Fruit fly (Drosophila melanogaster) whole organism, embryonic: ENCODE results near the gene Nsun5.

Experiments used
- CG10274 ChIP-seq: fragments of 200-800 bp; sonication (Bioruptor generic); optimal IDR thresholded peaks from 3 replicates; lab custom pipeline; 2017; ENCODE audit warnings: missing biosample characterization, mild to moderate bottlenecking, missing genetic modification characterization
- CG11695 ChIP-seq: fragments of 200-800 bp; sonication (Bioruptor generic); IDR thresholded peaks from 3 replicates; pipeline ENCODE4 v1.3.6; 2022; ENCODE audit warnings: missing biosample characterization, missing genetic modification characterization
- CG11696 ChIP-seq: fragments of 200-800 bp; sonication (Bioruptor generic); IDR thresholded peaks from 2 replicates; pipeline ENCODE4 v1.3.6; 2022; ENCODE audit warnings: missing biosample characterization, missing genetic modification characterization
- CG12155 ChIP-seq: fragments of 200-800 bp; sonication (Bioruptor generic); optimal IDR thresholded peaks from 3 replicates; lab custom pipeline; 2016; ENCODE audit warnings: missing biosample characterization, missing genetic modification characterization
- CG12299 ChIP-seq: fragments of 200-800 bp; sonication (Bioruptor generic); optimal IDR thresholded peaks from 2 replicates; lab custom pipeline; 2018; ENCODE audit warnings: missing biosample characterization, mild to moderate bottlenecking, missing genetic modification characterization
- CG1602 ChIP-seq: fragments of 200-800 bp; sonication (Bioruptor generic); optimal IDR thresholded peaks from 3 replicates; lab custom pipeline; 2016; ENCODE audit warnings: missing biosample characterization, missing genetic modification characterization
- CG16779 ChIP-seq: fragments of 200-800 bp; sonication (Bioruptor generic); IDR thresholded peaks from 2 replicates; pipeline ENCODE4 v1.3.6; 2022; ENCODE audit warnings: missing biosample characterization, missing genetic modification characterization
- CG18476 ChIP-seq: fragments of 200-800 bp; sonication (Bioruptor generic); optimal IDR thresholded peaks from 2 replicates; lab custom pipeline; 2016; ENCODE audit warnings: missing biosample characterization, mild to moderate bottlenecking, missing genetic modification characterization
- CG18599 ChIP-seq: fragments of 200-800 bp; sonication (Bioruptor generic); optimal IDR thresholded peaks from 3 replicates; lab custom pipeline; 2017; ENCODE audit warnings: missing biosample characterization, missing genetic modification characterization, mild to moderate bottlenecking, moderate library complexity, missing genetic modification reagents
- CG2129 ChIP-seq: fragments of 200-800 bp; sonication (Bioruptor generic); IDR thresholded peaks from 2 replicates; pipeline ENCODE4 v1.3.6; 2022; ENCODE audit warnings: missing biosample characterization, missing genetic modification characterization; ENCODE audit not compliant: partially characterized antibody
- CG2875 ChIP-seq: fragments of 200-800 bp; sonication (Bioruptor generic); optimal IDR thresholded peaks from 2 replicates; lab custom pipeline; 2017; ENCODE audit warnings: missing biosample characterization, mild to moderate bottlenecking, missing genetic modification characterization, missing genetic modification reagents
- CG31388 ChIP-seq: fragments of 200-800 bp; sonication (Bioruptor generic); optimal IDR thresholded peaks from 2 replicates; lab custom pipeline; 2016; ENCODE audit warnings: missing biosample characterization, missing genetic modification characterization
- CG3726 ChIP-seq: fragments of 200-800 bp; sonication (Bioruptor generic); IDR thresholded peaks from 3 replicates; pipeline ENCODE4, ENCODE4 v1.3.6; 2022; ENCODE audit warnings: missing biosample characterization, missing genetic modification characterization
- CG43689 ChIP-seq: fragments of 200-800 bp; sonication (Bioruptor generic); IDR thresholded peaks from 2 replicates; pipeline ENCODE4 v1.3.6; 2022; ENCODE audit warnings: missing biosample characterization, missing genetic modification characterization
- CG9727 ChIP-seq: fragments of 200-800 bp; sonication (Bioruptor generic); optimal IDR thresholded peaks from 3 replicates; lab custom pipeline; 2017; ENCODE audit warnings: missing biosample characterization, mild to moderate bottlenecking, missing genetic modification characterization
- D19B ChIP-seq: fragments of 200-800 bp; sonication (Bioruptor generic); optimal IDR thresholded peaks from 2 replicates; lab custom pipeline; 2017; ENCODE audit warnings: missing biosample characterization, mild to moderate bottlenecking, missing genetic modification characterization
- Dad ChIP-seq: fragments of 200-800 bp; sonication (Bioruptor generic); optimal IDR thresholded peaks from 3 replicates; lab custom pipeline; 2016; ENCODE audit warnings: missing biosample characterization, missing genetic modification characterization
- Dll ChIP-seq: fragments of 200-800 bp; sonication (Bioruptor generic); IDR thresholded peaks from 4 replicates; pipeline ENCODE4 v1.3.6; 2022; ENCODE audit warnings: missing biosample characterization, missing genetic modification characterization; ENCODE audit not compliant: partially characterized antibody
- Doc3 ChIP-seq: fragments of 200-800 bp; sonication (Bioruptor generic); IDR thresholded peaks from 3 replicates; pipeline ENCODE4 v1.3.6; 2022; ENCODE audit warnings: missing biosample characterization, missing genetic modification characterization; ENCODE audit not compliant: partially characterized antibody
- Dref ChIP-seq: fragments of 200-800 bp; sonication (Bioruptor generic); IDR thresholded peaks from 2 replicates; pipeline ENCODE4 v1.3.6; 2022; ENCODE audit warnings: missing biosample characterization, missing genetic modification characterization
- Elba2 ChIP-seq: fragments of 200-800 bp; sonication (Bioruptor generic); optimal IDR thresholded peaks from 3 replicates; lab custom pipeline; 2016; ENCODE audit warnings: missing biosample characterization, missing genetic modification characterization
- Mes4 ChIP-seq: fragments of 200-800 bp; sonication (Bioruptor generic); optimal IDR thresholded peaks from 2 replicates; lab custom pipeline; 2016; ENCODE audit warnings: missing biosample characterization, missing genetic modification characterization
- Mrtf ChIP-seq: fragments of 200-800 bp; sonication (Bioruptor generic); IDR thresholded peaks from 3 replicates; pipeline ENCODE4 v1.3.6; 2022; ENCODE audit warnings: missing biosample characterization, missing genetic modification characterization
- Nf-YB ChIP-seq: fragments of 200-800 bp; sonication (Bioruptor generic); optimal IDR thresholded peaks from 3 replicates; lab custom pipeline; 2019; ENCODE audit warnings: missing biosample characterization, mild to moderate bottlenecking, missing genetic modification characterization, moderate library complexity
- Nf-YC ChIP-seq: fragments of 200-800 bp; optimal IDR thresholded peaks from 3 replicates; lab custom pipeline; 2019; ENCODE audit warnings: missing biosample characterization, mild to moderate bottlenecking, missing genetic modification characterization, moderate library complexity
- PHDP ChIP-seq: fragments of 200-800 bp; sonication (Bioruptor generic); optimal IDR thresholded peaks from 3 replicates; lab custom pipeline; 2018; ENCODE audit warnings: missing biosample characterization, mild to moderate bottlenecking, missing genetic modification characterization, moderate library complexity
- Poxn ChIP-seq: fragments of 200-800 bp; sonication (Bioruptor generic); IDR thresholded peaks from 2 replicates; pipeline ENCODE4 v1.3.6; 2022; ENCODE audit warnings: missing biosample characterization, missing genetic modification characterization
- Sox102F ChIP-seq: fragments of 200-800 bp; sonication (Bioruptor generic); optimal IDR thresholded peaks from 2 replicates; lab custom pipeline; 2018; ENCODE audit warnings: missing biosample characterization, mild to moderate bottlenecking, missing genetic modification characterization, moderate library complexity
- Trl ChIP-seq, 3 experiments: fragments of >200 bp in 2 of 3; fragments of 200-800 bp in 1 of 3; sonication (Bioruptor generic) in 1 of 3; optimal IDR thresholded peaks; 2 replicates in 1 of 3; 3 replicates in 2 of 3; lab custom pipeline; 2016 to 2017; ENCODE audit warnings: missing biosample characterization in 1 of 3, missing genetic modification characterization in 1 of 3
- amos ChIP-seq: fragments of 200-800 bp; sonication (Bioruptor generic); IDR thresholded peaks from 2 replicates; pipeline ENCODE4 v1.3.6; 2022; ENCODE audit warnings: missing biosample characterization, missing genetic modification characterization; ENCODE audit not compliant: partially characterized antibody
- bab2 ChIP-seq: fragments of 200-800 bp; sonication (Bioruptor generic); optimal IDR thresholded peaks from 2 replicates; lab custom pipeline; 2016; ENCODE audit warnings: missing biosample characterization, missing genetic modification characterization
- bowl ChIP-seq: fragments of 200-800 bp; sonication (Bioruptor generic); IDR thresholded peaks from 2 replicates; pipeline ENCODE4 v1.3.6; 2022; ENCODE audit warnings: missing biosample characterization, missing genetic modification characterization
- croc ChIP-seq: fragments of 200-800 bp; sonication (Bioruptor generic); conservative IDR thresholded peaks from 3 replicates; pipeline ENCODE4 v1.3.6; 2022; ENCODE audit warnings: missing biosample characterization, missing genetic modification characterization
- dan ChIP-seq: fragments of 200-800 bp; sonication (Bioruptor generic); IDR thresholded peaks from 2 replicates; pipeline ENCODE4 v1.3.6; 2022; ENCODE audit warnings: missing biosample characterization, missing genetic modification characterization
- en ChIP-seq: fragments of 200-800 bp; sonication (Bioruptor generic); optimal IDR thresholded peaks from 2 replicates; lab custom pipeline; 2016; ENCODE audit warnings: missing biosample characterization, missing genetic modification characterization
- fd64A ChIP-seq: fragments of 200-800 bp; sonication (Bioruptor generic); optimal IDR thresholded peaks from 3 replicates; lab custom pipeline; 2018; ENCODE audit warnings: missing biosample characterization, mild to moderate bottlenecking, missing genetic modification characterization
- jumu ChIP-seq: fragments of 200-800 bp; sonication (Bioruptor generic); optimal IDR thresholded peaks from 3 replicates; lab custom pipeline; 2016; ENCODE audit warnings: missing biosample characterization, missing genetic modification characterization
- mld ChIP-seq: fragments of 200-800 bp; sonication (Bioruptor generic); IDR thresholded peaks from 3 replicates; pipeline ENCODE4 v1.3.6; 2022; ENCODE audit warnings: missing biosample characterization, missing genetic modification characterization; ENCODE audit not compliant: partially characterized antibody
- nerfin-1 ChIP-seq: fragments of 200-800 bp; sonication (Bioruptor generic); optimal IDR thresholded peaks from 3 replicates; lab custom pipeline; 2019; ENCODE audit warnings: missing biosample characterization, mild to moderate bottlenecking, missing genetic modification characterization, moderate library complexity
- pho ChIP-seq: fragments of 200-800 bp; sonication (Bioruptor generic); optimal IDR thresholded peaks from 2 replicates; lab custom pipeline; 2016; ENCODE audit warnings: missing biosample characterization, missing genetic modification characterization
- pum ChIP-seq: fragments of 200-800 bp; sonication (Bioruptor generic); optimal IDR thresholded peaks from 2 replicates; lab custom pipeline; 2016; ENCODE audit warnings: missing biosample characterization, missing genetic modification characterization
- ro ChIP-seq: fragments of 200-800 bp; sonication (Bioruptor generic); IDR thresholded peaks from 2 replicates; pipeline ENCODE4 v1.3.6; 2022; ENCODE audit warnings: missing biosample characterization, missing genetic modification characterization
- sim ChIP-seq: fragments of 200-800 bp; sonication (Bioruptor generic); IDR thresholded peaks from 2 replicates; pipeline ENCODE4 v1.3.6; 2022; ENCODE audit warnings: missing biosample characterization, missing genetic modification characterization
- sima ChIP-seq: fragments of 200-800 bp; sonication (Bioruptor generic); optimal IDR thresholded peaks from 2 replicates; lab custom pipeline; 2016; ENCODE audit warnings: missing biosample characterization, missing genetic modification characterization
- slbo ChIP-seq: fragments of 200-800 bp; sonication (Bioruptor generic); IDR thresholded peaks from 2 replicates; pipeline ENCODE4 v1.3.6; 2022; ENCODE audit warnings: missing biosample characterization, missing genetic modification characterization
- slp2 ChIP-seq: fragments of 200-800 bp; sonication (Bioruptor generic); optimal IDR thresholded peaks from 2 replicates; lab custom pipeline; 2016; ENCODE audit warnings: missing biosample characterization, missing genetic modification characterization
- vfl ChIP-seq: fragments of 200-800 bp; sonication (Bioruptor generic); optimal IDR thresholded peaks from 2 replicates; lab custom pipeline; 2016; ENCODE audit warnings: missing biosample characterization, missing genetic modification characterization
- vvl ChIP-seq: fragments of 200-800 bp; sonication (Bioruptor generic); IDR thresholded peaks from 2 replicates; pipeline ENCODE4 v1.3.6; 2022; ENCODE audit warnings: missing biosample characterization, missing genetic modification characterization
- z ChIP-seq: fragments of 200-800 bp; sonication (Bioruptor generic); IDR thresholded peaks from 3 replicates; pipeline ENCODE4 v1.3.6; 2022; ENCODE audit warnings: missing biosample characterization, missing genetic modification characterization
- zfh1 ChIP-seq: fragments of 200-800 bp; sonication (Bioruptor generic); IDR thresholded peaks from 3 replicates; pipeline ENCODE4 v1.3.6; 2022; ENCODE audit warnings: missing biosample characterization, missing genetic modification characterization

Gene Nsun5

DNA sequence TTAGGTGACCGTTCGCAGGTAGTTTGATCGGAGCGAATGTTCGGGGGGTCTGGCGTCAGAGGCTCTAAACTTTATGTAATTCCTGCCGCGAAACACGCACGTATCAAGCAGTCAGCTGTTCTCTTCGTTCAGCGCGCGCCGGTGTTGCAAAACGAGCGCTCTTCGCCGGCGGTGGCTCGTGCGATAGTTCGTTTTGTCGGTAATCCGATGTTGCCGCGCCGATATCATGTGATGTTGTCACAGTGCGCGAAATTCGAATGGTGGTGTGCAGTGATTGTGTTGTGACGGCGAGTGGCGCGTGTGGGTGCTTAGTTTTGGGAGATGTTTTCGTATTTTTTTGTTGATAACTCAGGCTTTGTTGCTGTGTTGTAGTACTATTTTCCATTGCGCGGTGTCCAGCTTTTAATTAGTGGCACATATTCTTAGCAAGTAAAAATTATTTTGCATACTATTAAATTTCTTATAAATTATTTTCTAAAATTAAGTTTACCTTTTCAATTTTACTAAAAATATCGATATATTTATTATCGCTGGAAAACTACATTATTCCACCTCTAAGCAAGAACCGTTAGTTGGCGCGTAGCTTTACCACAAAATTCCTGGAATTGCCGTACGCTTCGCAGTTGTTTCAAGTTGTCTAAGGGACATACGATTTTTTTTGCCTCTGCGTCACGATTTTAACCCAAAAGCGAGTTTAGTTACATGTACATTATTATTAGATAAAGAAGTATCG lies 5.3 kb downstream of the Nsun5 start, which contains the start of gene nanos:
Gene nanos, plus strand, starts transcription at position 569 of the 733 bp plus-strand sequence.
- TF ChIP-seq CG12299: no peak
- peak; percentile 14 for TF ChIP-seq nerfin-1
- TF ChIP-seq CG2875 (GFP tag; lab: Kevin White, UChicago): no peak
- TF ChIP-seq amos (GFP tag; lab: Robert Waterston, UW): peak; percentile 100
- no peak for TF ChIP-seq Sox102F (GFP tag; lab: Kevin White, UChicago)
- TF ChIP-seq bowl (GFP tag; lab: Robert Waterston, UW): no peak
- TF ChIP-seq bab2 (GFP tag; lab: Kevin White, UChicago): no peak
- TF ChIP-seq Mrtf (GFP tag; lab: Robert Waterston, UW): peak; percentile 50; the same call in 2 of the 3 replicates
- TF ChIP-seq CG3726 (GFP tag; lab: Robert Waterston, UW): 0 out of 3 replicates have a peak, but pooled peaks have one; percentile 6
- TF ChIP-seq CG12155: peak; percentile 52
- TF ChIP-seq Dad (GFP tag; lab: Kevin White, UChicago): peak; percentile 80
- TF ChIP-seq CG2129 (GFP tag; lab: Robert Waterston, UW): peak; percentile 92
- TF ChIP-seq slbo (GFP tag; lab: Robert Waterston, UW): peak; percentile 86
- TF ChIP-seq Nf-YC (tag; lab: Kevin White, UChicago): peak; percentile 56
- TF ChIP-seq CG10274 (GFP tag; lab: Kevin White, UChicago): no peak
- TF ChIP-seq Dll: peak; percentile 98
- TF ChIP-seq D19B (GFP tag; lab: Kevin White, UChicago): no peak
- TF ChIP-seq en (GFP tag; lab: Kevin White, UChicago): peak; percentile 21
- peak; percentile 66 for TF ChIP-seq vvl (GFP tag; lab: Robert Waterston, UW)
- peak; percentile 56 for TF ChIP-seq CG18599 (GFP tag; lab: Kevin White, UChicago)
- TF ChIP-seq pho: peak; percentile 74
- TF ChIP-seq Trl (optimal IDR thresholded peaks at IDR 0.05; lab: Kevin White, UChicago): no peak
- TF ChIP-seq Trl (GFP tag; optimal IDR thresholded peaks at IDR 0.05; lab: Kevin White, UChicago): peak; percentile 71
- peak; percentile 59 for TF ChIP-seq vfl (GFP tag; lab: Kevin White, UChicago)
- TF ChIP-seq PHDP: peak; percentile 27
- TF ChIP-seq Poxn: no peak; the same call in 1 of the 2 replicates
- no peak for TF ChIP-seq slp2
- peak; percentile 95 for TF ChIP-seq Doc3
- peak; percentile 77 for TF ChIP-seq Dref (GFP tag; lab: Robert Waterston, UW)
- TF ChIP-seq zfh1 (GFP tag; lab: Robert Waterston, UW): peak; percentile 74
- TF ChIP-seq CG11695: no peak
- TF ChIP-seq CG43689: no peak
- no peak for TF ChIP-seq z (GFP tag; lab: Robert Waterston, UW)
- no peak for TF ChIP-seq Elba2
- no peak for TF ChIP-seq CG31388 (GFP tag; lab: Kevin White, UChicago)
- TF ChIP-seq sima (GFP tag; lab: Kevin White, UChicago): no peak
- peak; percentile 54 for TF ChIP-seq CG1602 (GFP tag; lab: Kevin White, UChicago)
- TF ChIP-seq CG18476 (GFP tag; lab: Kevin White, UChicago): peak; percentile 33
- no peak for TF ChIP-seq dan (GFP tag; lab: Robert Waterston, UW)
- TF ChIP-seq CG9727 (GFP tag; lab: Kevin White, UChicago): peak; percentile 52
- TF ChIP-seq mld: peak; percentile 95
- TF ChIP-seq jumu (GFP tag; lab: Kevin White, UChicago): peak; percentile 68
- TF ChIP-seq sim (GFP tag; lab: Robert Waterston, UW): no peak
- peak; percentile 71 for TF ChIP-seq CG16779 (GFP tag; lab: Robert Waterston, UW)
- TF ChIP-seq Mes4 (GFP tag; lab: Kevin White, UChicago): peak; percentile 52
- no peak for TF ChIP-seq croc (GFP tag; lab: Robert Waterston, UW)
- no peak for TF ChIP-seq CG11696 (GFP tag; lab: Robert Waterston, UW)
- no peak for TF ChIP-seq fd64A
- TF ChIP-seq pum (GFP tag; lab: Kevin White, UChicago): peak; percentile 59
- no peak for TF ChIP-seq Nf-YB
- no peak for TF ChIP-seq ro (GFP tag; lab: Robert Waterston, UW)
